Fruit fly (Drosophila melanogaster) whole organism, embryonic: ENCODE results near the gene Csp.

Experiments used
- Awh ChIP-seq: fragments of 200-800 bp; sonication (Bioruptor generic); IDR thresholded peaks from 2 replicates; pipeline ENCODE4, ENCODE4 v1.3.6; 2022; ENCODE audit warnings: missing biosample characterization, missing genetic modification characterization
- CG12071 ChIP-seq: fragments of 200-800 bp; sonication (Bioruptor generic); optimal IDR thresholded peaks from 3 replicates; lab custom pipeline; 2018; ENCODE audit warnings: missing biosample characterization, mild to moderate bottlenecking, missing genetic modification characterization
- CG13296 ChIP-seq: fragments of 200-800 bp; sonication (Bioruptor generic); optimal IDR thresholded peaks from 3 replicates; lab custom pipeline; 2018; ENCODE audit warnings: missing biosample characterization, mild to moderate bottlenecking, missing genetic modification characterization
- CG14050 ChIP-seq: fragments of 200-800 bp; sonication (Bioruptor generic); IDR thresholded peaks from 3 replicates; pipeline ENCODE4 v1.3.6; 2022; ENCODE audit warnings: missing biosample characterization, missing genetic modification characterization
- CG2129 ChIP-seq: fragments of 200-800 bp; sonication (Bioruptor generic); IDR thresholded peaks from 2 replicates; pipeline ENCODE4 v1.3.6; 2022; ENCODE audit warnings: missing biosample characterization, missing genetic modification characterization; ENCODE audit not compliant: partially characterized antibody
- CG2889 ChIP-seq: fragments of 200-800 bp; sonication (Bioruptor generic); IDR thresholded peaks from 3 replicates; pipeline ENCODE4 v1.3.6; 2022; ENCODE audit warnings: missing biosample characterization, missing genetic modification characterization
- CG30431 ChIP-seq: fragments of 200-800 bp; sonication (Bioruptor generic); optimal IDR thresholded peaks from 2 replicates; lab custom pipeline; 2017; ENCODE audit warnings: missing biosample characterization, missing genetic modification characterization
- CG31388 ChIP-seq: fragments of 200-800 bp; sonication (Bioruptor generic); optimal IDR thresholded peaks from 2 replicates; lab custom pipeline; 2016; ENCODE audit warnings: missing biosample characterization, missing genetic modification characterization
- CG32532 ChIP-seq: fragments of 200-800 bp; sonication (Bioruptor generic); IDR thresholded peaks from 2 replicates; pipeline ENCODE4 v1.3.6; 2022; ENCODE audit warnings: missing biosample characterization, missing genetic modification characterization
- CG4282 ChIP-seq: fragments of 200-800 bp; sonication (Bioruptor generic); optimal IDR thresholded peaks from 2 replicates; lab custom pipeline; 2016; ENCODE audit warnings: missing biosample characterization, missing genetic modification characterization
- CG4404 ChIP-seq: fragments of 200-800 bp; sonication (Bioruptor generic); IDR thresholded peaks from 2 replicates; pipeline ENCODE4 v1.3.6; 2022; ENCODE audit warnings: missing biosample characterization, missing genetic modification characterization
- CG4424 ChIP-seq: fragments of 200-800 bp; sonication (Bioruptor generic); optimal IDR thresholded peaks from 3 replicates; lab custom pipeline; 2016; ENCODE audit warnings: missing biosample characterization, missing genetic modification characterization
- CG4730 ChIP-seq: fragments of 200-800 bp; sonication (Bioruptor generic); IDR thresholded peaks from 2 replicates; pipeline ENCODE4 v1.3.6; 2022; ENCODE audit warnings: missing biosample characterization, missing genetic modification characterization
- CG5953 ChIP-seq: fragments of 200-800 bp; sonication (Bioruptor generic); IDR thresholded peaks from 2 replicates; pipeline ENCODE4 v1.3.6; 2022; ENCODE audit warnings: missing biosample characterization, missing genetic modification characterization
- CG6175 ChIP-seq: fragments of 200-800 bp; sonication (Bioruptor generic); IDR thresholded peaks from 3 replicates; pipeline ENCODE4 v1.3.6; 2022; ENCODE audit warnings: missing biosample characterization, missing genetic modification characterization
- CG6813 ChIP-seq: fragments of 200-800 bp; sonication (Bioruptor generic); optimal IDR thresholded peaks from 2 replicates; lab custom pipeline; 2017; ENCODE audit warnings: missing biosample characterization, missing genetic modification characterization, mild to moderate bottlenecking, moderate library complexity, missing genetic modification reagents
- CG7786 ChIP-seq: fragments of 200-800 bp; sonication (Bioruptor generic); optimal IDR thresholded peaks from 2 replicates; lab custom pipeline; 2016; ENCODE audit warnings: missing biosample characterization, missing genetic modification characterization
- CG7839 ChIP-seq: fragments of 200-800 bp; sonication (Bioruptor generic); optimal IDR thresholded peaks from 3 replicates; lab custom pipeline; 2018; ENCODE audit warnings: missing biosample characterization, mild to moderate bottlenecking, missing genetic modification characterization, moderate library complexity
- CG8281 ChIP-seq: fragments of 200-800 bp; sonication (Bioruptor generic); optimal IDR thresholded peaks from 2 replicates; lab custom pipeline; 2018; ENCODE audit warnings: missing biosample characterization, mild to moderate bottlenecking, missing genetic modification characterization, moderate library complexity
- CG9876 ChIP-seq: fragments of 200-800 bp; sonication (Bioruptor generic); optimal IDR thresholded peaks from 2 replicates; lab custom pipeline; 2016; ENCODE audit warnings: missing biosample characterization, missing genetic modification characterization
- Camta ChIP-seq: fragments of 200-800 bp; sonication (Bioruptor generic); optimal IDR thresholded peaks from 2 replicates; lab custom pipeline; 2016; ENCODE audit warnings: missing biosample characterization, missing genetic modification characterization
- Dip3 ChIP-seq: fragments of 200-800 bp; sonication (Bioruptor generic); optimal IDR thresholded peaks from 3 replicates; lab custom pipeline; 2016; ENCODE audit warnings: missing biosample characterization, missing genetic modification characterization
- Drgx ChIP-seq: fragments of 200-800 bp; sonication (Bioruptor generic); IDR thresholded peaks from 2 replicates; pipeline ENCODE4 v1.3.6; 2022; ENCODE audit warnings: missing biosample characterization, missing genetic modification characterization
- Ets65A ChIP-seq: fragments of 200-800 bp; sonication (Bioruptor generic); peaks from one replicate; lab custom pipeline; 2016; ENCODE audit warnings: missing biosample characterization, missing genetic modification characterization
- HHEX ChIP-seq: fragments of 200-800 bp; sonication (Bioruptor generic); optimal IDR thresholded peaks from 3 replicates; lab custom pipeline; 2017; ENCODE audit warnings: missing biosample characterization, mild to moderate bottlenecking, missing genetic modification characterization, missing genetic modification reagents
- HLH4C ChIP-seq: fragments of 200-800 bp; sonication (Bioruptor generic); IDR thresholded peaks from 3 replicates; pipeline ENCODE4 v1.3.6; 2022; ENCODE audit warnings: missing biosample characterization, missing genetic modification characterization; ENCODE audit not compliant: partially characterized antibody
- Hsf ChIP-seq: fragments of 200-800 bp; sonication (Bioruptor generic); optimal IDR thresholded peaks from 3 replicates; lab custom pipeline; 2016; ENCODE audit warnings: missing biosample characterization, missing genetic modification characterization
- Mad ChIP-seq: fragments of 200-800 bp; sonication (Bioruptor generic); optimal IDR thresholded peaks from 2 replicates; lab custom pipeline; 2016; ENCODE audit warnings: missing biosample characterization, missing genetic modification characterization
- Max ChIP-seq: fragments of 200-800 bp; sonication (Bioruptor generic); optimal IDR thresholded peaks from 2 replicates; lab custom pipeline; 2016; ENCODE audit warnings: missing biosample characterization, mild to moderate bottlenecking, missing genetic modification characterization
- Optix ChIP-seq: fragments of 200-800 bp; sonication (Bioruptor generic); IDR thresholded peaks from 3 replicates; pipeline ENCODE4 v1.3.6; 2022; ENCODE audit warnings: missing biosample characterization, missing genetic modification characterization
- az2 ChIP-seq: fragments of 200-800 bp; sonication (Bioruptor generic); optimal IDR thresholded peaks from 3 replicates; lab custom pipeline; 2016; ENCODE audit warnings: missing biosample characterization, missing genetic modification characterization
- bcd ChIP-seq: fragments of 200-800 bp; sonication (Bioruptor generic); optimal IDR thresholded peaks from 2 replicates; lab custom pipeline; 2017; ENCODE audit warnings: missing biosample characterization, mild to moderate bottlenecking, missing genetic modification characterization
- dan ChIP-seq: fragments of 200-800 bp; sonication (Bioruptor generic); IDR thresholded peaks from 2 replicates; pipeline ENCODE4 v1.3.6; 2022; ENCODE audit warnings: missing biosample characterization, missing genetic modification characterization
- dati ChIP-seq: fragments of 200-800 bp; sonication (Bioruptor generic); IDR thresholded peaks from 2 replicates; pipeline ENCODE4 v1.3.6; 2022; ENCODE audit warnings: missing biosample characterization, missing genetic modification characterization
- dimm ChIP-seq: fragments of 200-800 bp; sonication (Bioruptor generic); IDR thresholded peaks from 2 replicates; pipeline ENCODE4 v1.3.6; 2022; ENCODE audit warnings: missing biosample characterization, missing genetic modification characterization
- dpn ChIP-seq, 2 experiments: fragments of 200-800 bp; sonication (Bioruptor generic); optimal IDR thresholded peaks; 3 replicates each; lab custom pipeline; 2016; ENCODE audit warnings: missing biosample characterization in 2 of 2, missing genetic modification characterization in 2 of 2
- jigr1 ChIP-seq: fragments of 200-800 bp; sonication (Bioruptor generic); IDR thresholded peaks from 3 replicates; pipeline ENCODE4 v1.3.6; 2022; ENCODE audit warnings: missing biosample characterization, missing genetic modification characterization
- jing ChIP-seq: fragments of 200-800 bp; sonication (Bioruptor generic); optimal IDR thresholded peaks from 2 replicates; lab custom pipeline; 2018; ENCODE audit warnings: missing biosample characterization, mild to moderate bottlenecking, missing genetic modification characterization
- ken ChIP-seq: fragments of 200-800 bp; sonication (Bioruptor generic); IDR thresholded peaks from 3 replicates; pipeline ENCODE4 v1.3.6; 2022; ENCODE audit warnings: missing biosample characterization, missing genetic modification characterization
- lmd ChIP-seq: fragments of 200-800 bp; sonication (Bioruptor generic); IDR thresholded peaks from 2 replicates; pipeline ENCODE4 v1.3.6; 2022; ENCODE audit warnings: missing biosample characterization, missing genetic modification characterization
- nmo ChIP-seq: fragments of 200-800 bp; sonication (Bioruptor generic); optimal IDR thresholded peaks from 2 replicates; lab custom pipeline; 2018; ENCODE audit warnings: missing biosample characterization, mild to moderate bottlenecking, missing genetic modification characterization, moderate library complexity
- phol ChIP-seq: fragments of 200-800 bp; sonication (Bioruptor generic); optimal IDR thresholded peaks from 3 replicates; lab custom pipeline; 2018; ENCODE audit warnings: missing biosample characterization, mild to moderate bottlenecking, missing genetic modification characterization, moderate library complexity
- prd ChIP-seq, 3 experiments: fragments of >200 bp in 2 of 3; fragments of 200-800 bp in 1 of 3; sonication (Bioruptor generic) in 1 of 3; optimal IDR thresholded peaks in 2 of 3; IDR thresholded peaks in 1 of 3; 2 replicates in 2 of 3; 3 replicates in 1 of 3; pipeline versions ENCODE4 v1.3.6 to Lab custom; 2017 to 2022; ENCODE audit warnings: missing biosample characterization in 1 of 3, missing genetic modification characterization in 1 of 3
- sens-2 ChIP-seq: fragments of 200-800 bp; sonication (Bioruptor generic); IDR thresholded peaks from 2 replicates; pipeline ENCODE4 v1.3.6; 2022; ENCODE audit warnings: missing biosample characterization, missing genetic modification characterization
- shn ChIP-seq: fragments of 200-800 bp; sonication (Bioruptor generic); optimal IDR thresholded peaks from 3 replicates; lab custom pipeline; 2016; ENCODE audit warnings: missing biosample characterization, missing genetic modification characterization
- sisA ChIP-seq: fragments of 200-800 bp; sonication (Bioruptor generic); IDR thresholded peaks from 2 replicates; pipeline ENCODE4 v1.3.6; 2022; ENCODE audit warnings: missing biosample characterization, missing genetic modification characterization
- trh ChIP-seq: fragments of 200-800 bp; sonication (Bioruptor generic); optimal IDR thresholded peaks from 2 replicates; lab custom pipeline; 2016; ENCODE audit warnings: missing biosample characterization, missing genetic modification characterization
- wdn ChIP-seq: fragments of 200-800 bp; sonication (Bioruptor generic); IDR thresholded peaks from 2 replicates; pipeline ENCODE4 v1.3.6; 2022; ENCODE audit warnings: missing biosample characterization, missing genetic modification characterization
- wor ChIP-seq: fragments of 200-800 bp; sonication (Bioruptor generic); IDR thresholded peaks from 2 replicates; pipeline ENCODE4 v1.3.6; 2022; ENCODE audit warnings: missing biosample characterization, missing genetic modification characterization
- zf30C ChIP-seq: fragments of 200-800 bp; sonication (Bioruptor generic); optimal IDR thresholded peaks from 3 replicates; lab custom pipeline; 2018; ENCODE audit warnings: missing biosample characterization, mild to moderate bottlenecking, missing genetic modification characterization

The Csp gene

DNA sequence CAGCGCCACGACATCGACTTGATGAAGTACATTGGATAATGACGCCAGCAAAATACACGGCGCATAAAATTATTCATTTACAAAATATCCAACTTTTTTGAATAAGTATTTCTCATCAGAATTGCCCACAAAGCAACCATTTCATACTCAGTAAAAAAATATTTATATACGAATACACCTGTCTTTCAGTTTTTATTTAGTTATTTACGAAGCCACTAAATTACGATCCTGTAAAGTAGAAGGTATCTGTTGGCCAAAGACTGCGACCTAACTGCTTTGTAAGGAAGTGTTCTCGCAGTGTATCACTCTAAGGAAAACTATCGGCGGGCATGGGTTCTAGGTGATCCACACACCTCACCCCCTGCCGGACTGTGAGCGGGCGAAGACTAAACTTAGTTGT lies 10.0 kb downstream of the Csp start (continued):
- TF ChIP-seq CG5953 (no peak), CG14050 (GFP tag; lab: Robert Waterston, UW) (peak; percentile 53; the same call in 1 of the 3 replicates), CG2889 (0 out of 3 replicates have a peak, but pooled peaks have one; percentile 38), az2 (GFP tag; lab: Kevin White, UChicago) (peak; percentile 23), dpn (GFP tag; optimal IDR thresholded peaks at IDR 0.05; lab: Kevin White, UChicago) (peak in 1 of 2 experiments; percentile 38), CG8281 (tag; lab: Kevin White, UChicago) (peak; percentile 28), jing (GFP tag; lab: Kevin White, UChicago) (no peak), Dip3 (GFP tag; lab: Kevin White, UChicago) (peak; percentile 48), CG7839 (tag; lab: Kevin White, UChicago) (no peak), bcd (GFP tag; lab: Kevin White, UChicago) (peak; percentile 61), Mad (GFP tag; lab: Kevin White, UChicago) (peak; percentile 12), Optix (GFP tag; lab: Robert Waterston, UW) (peak; percentile 43; the same call in 1 of the 3 replicates), trh (peak; percentile 6), HLH4C (no peak), CG31388 (GFP tag; lab: Kevin White, UChicago) (no peak), CG32532 (peak; percentile 54; the same call in 1 of the 2 replicates), ken (GFP tag; lab: Robert Waterston, UW) (0 out of 3 replicates have a peak, but pooled peaks have one; percentile 34), dati (GFP tag; lab: Robert Waterston, UW) (no peak), CG4730 (GFP tag; lab: Robert Waterston, UW) (0 out of 2 replicates have a peak, but pooled peaks have one; percentile 39), Ets65A (GFP tag; lab: Kevin White, UChicago) (peak; percentile 91), Max (GFP tag; lab: Kevin White, UChicago) (peak; percentile 13), Camta (GFP tag; lab: Kevin White, UChicago) (peak; percentile 13), nmo (GFP tag; lab: Kevin White, UChicago) (peak; percentile 73), CG9876 (peak; percentile 35), Hsf (GFP tag; lab: Kevin White, UChicago) (peak; percentile 34), CG4424 (GFP tag; lab: Kevin White, UChicago) (peak; percentile 21), sens-2 (GFP tag; lab: Robert Waterston, UW) (peak; percentile 26; the same call in 1 of the 2 replicates), jigr1 (0 out of 3 replicates have a peak, but pooled peaks have one; percentile 27), CG12071 (GFP tag; lab: Kevin White, UChicago) (peak; percentile 24), Drgx (GFP tag; lab: Robert Waterston, UW) (peak; percentile 68), lmd (GFP tag; lab: Robert Waterston, UW) (peak; percentile 62), CG6813 (GFP tag; lab: Kevin White, UChicago) (no peak), wdn (GFP tag; lab: Robert Waterston, UW) (0 out of 2 replicates have a peak, but pooled peaks have one; percentile 31), shn (GFP tag; lab: Kevin White, UChicago) (no peak), CG4282 (GFP tag; lab: Kevin White, UChicago) (no peak), CG13296 (GFP tag; lab: Kevin White, UChicago) (peak; percentile 32), CG7786 (GFP tag; lab: Kevin White, UChicago) (peak; percentile 30), prd (optimal IDR thresholded peaks at IDR 0.05; lab: Kevin White, UChicago) (no peak), prd (GFP tag; IDR thresholded peaks at IDR 0.05; lab: Robert Waterston, UW) (peak; percentile 75), phol (tag; lab: Kevin White, UChicago) (no peak), Awh (GFP tag; lab: Robert Waterston, UW) (0 out of 2 replicates have a peak, but pooled peaks have one; percentile 14), zf30C (GFP tag; lab: Kevin White, UChicago) (peak; percentile 12), dan (GFP tag; lab: Robert Waterston, UW) (no peak), dimm (peak; percentile 23; the same call in 1 of the 2 replicates), CG30431 (GFP tag; lab: Kevin White, UChicago) (peak; percentile 27), wor (peak; percentile 40; the same call in 1 of the 2 replicates), CG6175 (GFP tag; lab: Robert Waterston, UW) (0 out of 3 replicates have a peak, but pooled peaks have one; percentile 8), HHEX (GFP tag; lab: Kevin White, UChicago) (peak; percentile 30), CG4404 (GFP tag; lab: Robert Waterston, UW) (peak; percentile 42; the same call in 1 of the 2 replicates), sisA (peak; percentile 48; the same call in 1 of the 2 replicates), CG2129 (no peak)
